Worm (Caenorhabditis elegans) whole organism, L3 larva: Measurements from ENCODE around the gene C05B5.12.

Source experiments
- R02D3.7 ChIP-seq: fragments of 150-350 bp; optimal IDR thresholded peaks from 2 replicates; lab custom pipeline; 2014; ENCODE audit warnings: missing biosample characterization, missing genetic modification characterization
- daf-12 ChIP-seq: fragments of 150-350 bp; optimal IDR thresholded peaks from 2 replicates; lab custom pipeline; 2014; ENCODE audit warnings: missing biosample characterization, missing genetic modification reagents, missing genetic modification characterization
- elt-1 ChIP-seq: fragments of 150-350 bp; optimal IDR thresholded peaks from 2 replicates; lab custom pipeline; 2014; ENCODE audit warnings: missing biosample characterization, missing genetic modification characterization
- fkh-10 ChIP-seq: sonication (generic microtip); optimal IDR thresholded peaks from 2 replicates; lab custom pipeline; 2017; ENCODE audit warnings: missing biosample characterization, missing genetic modification reagents, missing genetic modification characterization
- lin-39 ChIP-seq: fragments of 150-350 bp; optimal IDR thresholded peaks from 2 replicates; lab custom pipeline; 2018; ENCODE audit warnings: missing biosample characterization, missing genetic modification reagents, missing genetic modification characterization
- nfya-1 ChIP-seq: sonication (generic microtip); optimal IDR thresholded peaks from 2 replicates; lab custom pipeline; 2017; ENCODE audit warnings: missing genetic modification characterization, mild to moderate bottlenecking, missing compliant biosample characterization, antibody characterized with exemption, moderate library complexity; ENCODE audit not compliant: insufficient read depth
- nhr-237 ChIP-seq: fragments of 150-350 bp; optimal IDR thresholded peaks from 2 replicates; lab custom pipeline; 2014; ENCODE audit warnings: missing biosample characterization, missing genetic modification characterization
- nhr-25 ChIP-seq: sonication (generic microtip); optimal IDR thresholded peaks from 2 replicates; lab custom pipeline; 2017; ENCODE audit warnings: missing biosample characterization, missing genetic modification characterization
- pha-4 ChIP-seq: fragments of 150-350 bp; optimal IDR thresholded peaks from 2 replicates; lab custom pipeline; 2014; ENCODE audit warnings: missing biosample characterization, missing genetic modification reagents, missing genetic modification characterization
- skn-1 ChIP-seq: fragments of 150-350 bp; optimal IDR thresholded peaks from 2 replicates; lab custom pipeline; 2014; ENCODE audit warnings: missing biosample characterization, missing genetic modification characterization
- ztf-11 ChIP-seq: fragments of 150-350 bp; optimal IDR thresholded peaks from 2 replicates; lab custom pipeline; 2014; ENCODE audit warnings: missing biosample characterization, missing genetic modification characterization

DNA sequence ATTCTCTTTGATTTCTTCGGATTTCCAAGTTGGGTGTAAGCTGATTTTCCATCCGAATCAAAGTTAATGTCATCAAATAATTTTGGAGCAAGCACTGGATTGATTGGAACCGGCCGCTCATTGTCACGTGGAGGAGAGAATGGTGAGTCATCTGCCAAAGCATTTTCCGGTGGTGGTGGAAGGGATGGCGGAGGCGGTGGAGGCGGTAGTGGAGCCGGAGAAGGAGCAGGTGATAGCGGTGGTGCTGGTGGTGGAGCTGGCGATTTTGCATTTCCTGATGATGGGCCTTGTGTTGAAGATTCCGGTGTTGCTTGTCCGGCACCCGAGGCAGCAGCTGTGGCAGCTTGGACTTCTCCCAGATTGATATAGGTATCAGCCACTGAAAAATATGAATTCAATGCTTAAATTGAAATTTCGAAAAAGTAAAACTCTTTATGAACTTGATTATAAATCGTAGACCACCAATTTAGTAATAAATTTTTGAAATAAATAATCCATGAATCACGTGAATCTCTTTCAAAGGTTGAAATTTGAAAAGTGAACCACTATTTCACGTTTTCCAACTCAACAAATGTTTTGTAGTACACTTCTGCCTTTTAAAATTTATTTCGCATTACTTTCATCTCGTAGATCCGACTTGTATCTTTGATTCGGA, 46.0 kb upstream of the C05B5.12 start, which contains the start of the genes K03H1.9 and K03H1.12:
- TF ChIP-seq lin-39 (tag; lab: Kevin White, UChicago) = no peak
- TF ChIP-seq nfya-1 (tag; lab: Kevin White, UChicago) = no peak
- no peak for TF ChIP-seq elt-1 (tag; lab: Kevin White, UChicago)
- no peak for TF ChIP-seq R02D3.7 (tag; lab: Kevin White, UChicago)
- TF ChIP-seq nhr-237 (tag; lab: Kevin White, UChicago) = no peak
- TF ChIP-seq fkh-10 (GFP tag; lab: Kevin White, UChicago) = no peak
- no peak for TF ChIP-seq nhr-25
- no peak for TF ChIP-seq skn-1
- TF ChIP-seq pha-4 (tag; lab: Kevin White, UChicago) = no peak
- TF ChIP-seq daf-12 (tag; lab: Kevin White, UChicago) = no peak
- TF ChIP-seq ztf-11 (tag; lab: Kevin White, UChicago) = no peak
